Worm (Caenorhabditis elegans) whole organism, young adult: Measurements from ENCODE around the gene tsr-1.
A peak's percentile ranks its signal among the peaks of the same experiment; 100 is the strongest.

ENCODE experiments used
- B0035.1 ChIP-seq: sonication (generic microtip); optimal IDR thresholded peaks from 2 replicates; lab custom pipeline; 2016; ENCODE audit warnings: missing genetic modification characterization, mild to moderate bottlenecking, missing compliant biosample characterization, missing genotype, missing genetic modification reagents
- B0336.3 ChIP-seq: fragments of 200-800 bp; sonication (Bioruptor generic); IDR thresholded peaks from 2 replicates; pipeline ENCODE4 v1.3.6; 2022; ENCODE audit warnings: missing genetic modification characterization, missing compliant biosample characterization
- C06A6.2 ChIP-seq: fragments of 200-800 bp; sonication (Bioruptor generic); conservative IDR thresholded peaks from 2 replicates; pipeline ENCODE4 v1.3.6; 2022; ENCODE audit warnings: missing genetic modification characterization, missing compliant biosample characterization
- F23B12.7 ChIP-seq: sonication (generic microtip); optimal IDR thresholded peaks from 2 replicates; lab custom pipeline; 2017; ENCODE audit warnings: missing genetic modification characterization, mild to moderate bottlenecking, missing compliant biosample characterization, antibody characterized with exemption, moderate library complexity; ENCODE audit not compliant: insufficient read depth
- F33H1.4 ChIP-seq: fragments of 200-800 bp; sonication (Bioruptor generic); IDR thresholded peaks from 2 replicates; pipeline ENCODE4 v1.3.6; 2022; ENCODE audit warnings: missing genetic modification reagents, missing genetic modification characterization, missing compliant biosample characterization
- F57A8.1 ChIP-seq: fragments of 200-800 bp; sonication (Bioruptor generic); optimal IDR thresholded peaks from 2 replicates; lab custom pipeline; 2018; ENCODE audit warnings: mild to moderate bottlenecking, missing genetic modification characterization, moderate library complexity, missing compliant biosample characterization
- K11D2.4 ChIP-seq: fragments of 200-800 bp; sonication (Bioruptor generic); IDR thresholded peaks from 2 replicates; pipeline ENCODE4 v1.3.6; 2022; ENCODE audit warnings: missing genetic modification reagents, missing genetic modification characterization, missing compliant biosample characterization
- T07F8.4 ChIP-seq: sonication (generic microtip); optimal IDR thresholded peaks from 2 replicates; lab custom pipeline; 2016; ENCODE audit warnings: mild to moderate bottlenecking, missing genetic modification characterization, moderate library complexity, missing compliant biosample characterization
- T26A5.8 ChIP-seq: sonication (generic microtip); optimal IDR thresholded peaks from 2 replicates; lab custom pipeline; 2016; ENCODE audit warnings: missing genetic modification characterization, missing compliant biosample characterization
- Y53F4B.3 ChIP-seq: fragments of 200-800 bp; sonication (Bioruptor generic); IDR thresholded peaks from 2 replicates; pipeline ENCODE4 v1.3.6; 2022; ENCODE audit warnings: missing genetic modification reagents, missing genetic modification characterization, missing compliant biosample characterization
- Y53G8AR.9 ChIP-seq: fragments of 200-800 bp; sonication (Bioruptor generic); conservative IDR thresholded peaks from 2 replicates; pipeline ENCODE4 v1.3.6; 2022; ENCODE audit warnings: missing genetic modification reagents, missing genetic modification characterization, missing compliant biosample characterization
- Y67H2A.10 ChIP-seq: fragments of 200-800 bp; sonication (Bioruptor generic); conservative IDR thresholded peaks from 2 replicates; pipeline ENCODE4 v1.3.6; 2022; ENCODE audit warnings: missing genetic modification reagents, missing genetic modification characterization, missing compliant biosample characterization
- Y79H2A.3 ChIP-seq: fragments of 200-800 bp; sonication (Bioruptor generic); conservative IDR thresholded peaks from 2 replicates; pipeline ENCODE4 v1.3.6; 2022; ENCODE audit warnings: missing genetic modification reagents, missing genetic modification characterization, missing compliant biosample characterization
- akir-1 ChIP-seq: fragments of 200-800 bp; sonication (Bioruptor generic); optimal IDR thresholded peaks from 2 replicates; lab custom pipeline; 2018; ENCODE audit warnings: mild to moderate bottlenecking, missing genetic modification characterization, moderate library complexity, missing compliant biosample characterization
- atf-7 ChIP-seq: sonication (generic microtip); optimal IDR thresholded peaks from 2 replicates; lab custom pipeline; 2017; ENCODE audit warnings: mild to moderate bottlenecking, missing genetic modification characterization, missing compliant biosample characterization
- athp-1 ChIP-seq: sonication (generic microtip); optimal IDR thresholded peaks from 2 replicates; lab custom pipeline; 2017; ENCODE audit warnings: mild to moderate bottlenecking, missing genetic modification characterization, missing compliant biosample characterization
- attf-3 ChIP-seq: fragments of 200-800 bp; sonication (Bioruptor generic); conservative IDR thresholded peaks from 2 replicates; pipeline ENCODE4 v1.3.6; 2022; ENCODE audit warnings: missing genetic modification reagents, missing genetic modification characterization, missing compliant biosample characterization
- attf-5 ChIP-seq: fragments of 200-800 bp; sonication (Bioruptor generic); optimal IDR thresholded peaks from 2 replicates; lab custom pipeline; 2018; ENCODE audit warnings: mild to moderate bottlenecking, missing genetic modification characterization, missing compliant biosample characterization
- cebp-2 ChIP-seq: fragments of 200-800 bp; sonication (Bioruptor generic); IDR thresholded peaks from 2 replicates; pipeline ENCODE4 v1.3.6; 2022; ENCODE audit warnings: missing genetic modification characterization, missing compliant biosample characterization
- ceh-27 ChIP-seq: fragments of 200-800 bp; sonication (Bioruptor generic); optimal IDR thresholded peaks from 2 replicates; lab custom pipeline; 2018; ENCODE audit warnings: mild to moderate bottlenecking, missing genetic modification characterization, moderate library complexity, missing compliant biosample characterization
- ceh-58 ChIP-seq: fragments of 200-800 bp; sonication (Bioruptor generic); IDR thresholded peaks from 2 replicates; pipeline ENCODE4 v1.3.6; 2022; ENCODE audit warnings: missing genetic modification characterization, missing compliant biosample characterization
- dox-1 ChIP-seq: fragments of 200-800 bp; sonication (Bioruptor generic); IDR thresholded peaks from 2 replicates; pipeline ENCODE4 v1.3.6; 2022; ENCODE audit warnings: missing genetic modification reagents, missing genetic modification characterization, missing compliant biosample characterization
- dpl-1 ChIP-seq: fragments of 150-350 bp; optimal IDR thresholded peaks from 2 replicates; lab custom pipeline; 2014; ENCODE audit warnings: missing biosample characterization, missing genetic modification reagents, missing genetic modification characterization
- egl-44 ChIP-seq: fragments of 200-800 bp; sonication (Bioruptor generic); IDR thresholded peaks from 2 replicates; pipeline ENCODE4 v1.3.6; 2022; ENCODE audit warnings: missing genetic modification reagents, missing genetic modification characterization, missing compliant biosample characterization
- egrh-3 ChIP-seq: fragments of 200-800 bp; sonication (Bioruptor generic); IDR thresholded peaks from 2 replicates; pipeline ENCODE4 v1.3.6; 2022; ENCODE audit warnings: missing genetic modification reagents, missing genetic modification characterization, missing compliant biosample characterization
- ekl-4 ChIP-seq: fragments of 200-800 bp; sonication (Bioruptor generic); IDR thresholded peaks from 2 replicates; pipeline ENCODE4 v1.3.6; 2022; ENCODE audit warnings: missing genetic modification reagents, missing genetic modification characterization, missing compliant biosample characterization
- him-1 ChIP-seq: sonication (generic microtip); optimal IDR thresholded peaks from 2 replicates; lab custom pipeline; 2016; ENCODE audit warnings: missing genotype, missing genetic modification reagents, missing genetic modification characterization, missing compliant biosample characterization
- hmg-1.2 ChIP-seq: fragments of 200-800 bp; sonication (Bioruptor generic); IDR thresholded peaks from 2 replicates; pipeline ENCODE4 v1.3.6; 2022; ENCODE audit warnings: missing genetic modification reagents, missing genetic modification characterization, missing compliant biosample characterization
- lin-35 ChIP-seq, 3 experiments: fragments of 150-350 bp in 2 of 3; sonication (generic microtip) in 1 of 3; optimal IDR thresholded peaks; 2 replicates each; lab custom pipeline; 2014 to 2018; ENCODE audit warnings: missing biosample characterization in 3 of 3, missing genetic modification characterization in 3 of 3, missing genetic modification reagents in 3 of 3
- lir-1 ChIP-seq: fragments of 200-800 bp; sonication (Bioruptor generic); conservative IDR thresholded peaks from 2 replicates; pipeline ENCODE4 v1.3.6; 2022; ENCODE audit warnings: missing genetic modification reagents, missing genetic modification characterization, missing compliant biosample characterization
- madf-3 ChIP-seq: fragments of 200-800 bp; sonication (Bioruptor generic); IDR thresholded peaks from 2 replicates; pipeline ENCODE4 v1.3.6; 2022; ENCODE audit warnings: missing genetic modification reagents, missing genetic modification characterization, missing compliant biosample characterization
- mel-28 ChIP-seq: sonication (generic microtip); optimal IDR thresholded peaks from 2 replicates; lab custom pipeline; 2016; ENCODE audit warnings: borderline replicate concordance, mild to moderate bottlenecking, missing genetic modification characterization, missing compliant biosample characterization
- mxl-1 ChIP-seq: sonication (generic microtip); optimal IDR thresholded peaks from 2 replicates; lab custom pipeline; 2016; ENCODE audit warnings: missing genetic modification characterization, missing compliant biosample characterization
- nfya-1 ChIP-seq: sonication (generic microtip); optimal IDR thresholded peaks from 2 replicates; lab custom pipeline; 2017; ENCODE audit warnings: antibody characterized with exemption, missing compliant biosample characterization, missing genetic modification characterization, borderline replicate concordance; ENCODE audit not compliant: insufficient read depth
- nfya-2 ChIP-seq: fragments of 200-800 bp; sonication (Bioruptor generic); IDR thresholded peaks from 2 replicates; pipeline ENCODE4 v1.3.6; 2022; ENCODE audit warnings: missing genetic modification reagents, missing genetic modification characterization, missing compliant biosample characterization
- nfyb-1 ChIP-seq: fragments of 200-800 bp; sonication (Bioruptor generic); IDR thresholded peaks from 2 replicates; pipeline ENCODE4 v1.3.6; 2022; ENCODE audit warnings: missing genetic modification reagents, missing genetic modification characterization, missing compliant biosample characterization
- nhr-120 ChIP-seq: fragments of 200-800 bp; sonication (Bioruptor generic); IDR thresholded peaks from 2 replicates; pipeline ENCODE4 v1.3.6; 2022; ENCODE audit warnings: missing genetic modification characterization, missing compliant biosample characterization
- nhr-27 ChIP-seq: fragments of 200-800 bp; sonication (Bioruptor generic); optimal IDR thresholded peaks from 2 replicates; lab custom pipeline; 2018; ENCODE audit warnings: mild to moderate bottlenecking, missing genetic modification characterization, moderate library complexity, missing compliant biosample characterization
- nhr-80 ChIP-seq: sonication (generic microtip); optimal IDR thresholded peaks from 2 replicates; lab custom pipeline; 2016; ENCODE audit warnings: missing genetic modification characterization, missing compliant biosample characterization
- pha-4 ChIP-seq: fragments of 150-350 bp; sonication (generic microtip); optimal IDR thresholded peaks from 2 replicates; lab custom pipeline; 2014; ENCODE audit warnings: missing biosample characterization, missing genetic modification reagents, missing genetic modification characterization
- rcor-1 ChIP-seq: fragments of 200-800 bp; sonication (Bioruptor generic); IDR thresholded peaks from 2 replicates; pipeline ENCODE4 v1.3.6; 2022; ENCODE audit warnings: missing genetic modification reagents, missing genetic modification characterization, missing compliant biosample characterization
- rec-8 ChIP-seq, 2 experiments: sonication (generic microtip); optimal IDR thresholded peaks; 2 replicates each; lab custom pipeline; 2016; ENCODE audit warnings: mild to moderate bottlenecking in 2 of 2, missing genetic modification characterization in 2 of 2, missing genetic modification reagents in 2 of 2, missing genotype in 2 of 2, missing biosample characterization in 1 of 2, missing compliant biosample characterization in 1 of 2, moderate library complexity in 1 of 2
- snpc-1.3 ChIP-seq: sonication (generic microtip); optimal IDR thresholded peaks from 2 replicates; lab custom pipeline; 2017; ENCODE audit warnings: missing genetic modification characterization, mild to moderate bottlenecking, missing compliant biosample characterization, antibody characterized with exemption, moderate library complexity, missing genotype, missing genetic modification reagents; ENCODE audit not compliant: insufficient read depth
- xnd-1 ChIP-seq: sonication (generic microtip); optimal IDR thresholded peaks from 2 replicates; lab custom pipeline; 2016; ENCODE audit warnings: missing genotype, missing genetic modification reagents, missing genetic modification characterization, missing compliant biosample characterization
- ztf-22 ChIP-seq: fragments of 200-800 bp; sonication (Bioruptor generic); optimal IDR thresholded peaks from 2 replicates; lab custom pipeline; 2018; ENCODE audit warnings: mild to moderate bottlenecking, missing genetic modification characterization, moderate library complexity, missing compliant biosample characterization
- ztf-28 ChIP-seq: fragments of 200-800 bp; sonication (Bioruptor generic); IDR thresholded peaks from 2 replicates; pipeline ENCODE4 v1.3.6; 2022; ENCODE audit warnings: missing genetic modification reagents, missing genetic modification characterization, missing compliant biosample characterization
- ztf-3 ChIP-seq: fragments of 200-800 bp; sonication (Bioruptor generic); optimal IDR thresholded peaks from 2 replicates; lab custom pipeline; 2018; ENCODE audit warnings: mild to moderate bottlenecking, missing genetic modification characterization, missing compliant biosample characterization

Gene tsr-1

DNA sequence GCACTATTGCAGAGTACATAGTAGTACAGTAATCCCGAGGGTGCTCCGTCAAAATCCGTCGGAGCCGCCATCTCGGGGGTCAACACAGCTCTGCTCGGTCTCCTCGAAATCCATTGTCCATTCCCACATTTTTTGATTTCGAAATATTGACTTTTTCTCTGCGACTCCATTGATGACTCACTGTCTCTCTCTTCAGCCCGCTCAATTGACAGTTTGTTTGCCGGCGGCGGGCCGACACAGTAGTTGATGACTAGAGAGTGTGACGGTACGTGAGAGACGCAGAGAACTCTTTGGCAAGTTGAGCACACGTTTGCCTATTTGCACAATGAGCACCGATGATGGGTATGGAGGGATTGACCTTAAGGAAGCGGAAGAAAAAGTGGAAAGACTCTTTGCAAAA lies 18.3 kb downstream of the tsr-1 start (continued):
- no peak for TF ChIP-seq egrh-3 (GFP tag; lab: Robert Waterston, UW)
- no peak for TF ChIP-seq T07F8.4 (tag; lab: Kevin White, UChicago)
- no peak for TF ChIP-seq pha-4 (tag; lab: Kevin White, UChicago)
- TF ChIP-seq snpc-1.3 (tag; lab: Kevin White, UChicago): no peak
- no peak for TF ChIP-seq cebp-2 (GFP tag; lab: Robert Waterston, UW)
- TF ChIP-seq ztf-28 (GFP tag; lab: Robert Waterston, UW): no peak
- TF ChIP-seq athp-1: no peak
- no peak for TF ChIP-seq nhr-120 (GFP tag; lab: Robert Waterston, UW)
- no peak for TF ChIP-seq F33H1.4 (GFP tag; lab: Robert Waterston, UW)
- TF ChIP-seq hmg-1.2 (GFP tag; lab: Robert Waterston, UW): peak; percentile 76
- no peak for TF ChIP-seq rec-8 (tag; optimal IDR thresholded peaks at IDR 0.05; lab: Kevin White, UChicago)
- peak; percentile 57; the same call in 1 of the 2 replicates for TF ChIP-seq dox-1 (GFP tag; lab: Robert Waterston, UW)
- no peak for TF ChIP-seq dpl-1 (GFP tag; lab: Kevin White, UChicago)
- TF ChIP-seq K11D2.4 (GFP tag; lab: Robert Waterston, UW): no peak
- TF ChIP-seq ceh-58 (GFP tag; lab: Robert Waterston, UW): no peak
- no peak for TF ChIP-seq him-1 (tag; lab: Kevin White, UChicago)
- TF ChIP-seq F23B12.7 (tag; lab: Kevin White, UChicago): no peak
- no peak for TF ChIP-seq ekl-4 (GFP tag; lab: Robert Waterston, UW)

ce11 chrII:2452492-2452891 lies 20.7 kb downstream of the tsr-1 start:
- no peak for TF ChIP-seq attf-3 (GFP tag; lab: Robert Waterston, UW)
- 0 out of 2 replicates have a peak, but pooled peaks have one; percentile 9 for TF ChIP-seq egl-44
- no peak for TF ChIP-seq Y79H2A.3 (GFP tag; lab: Robert Waterston, UW)
- TF ChIP-seq ztf-22 (GFP tag; lab: Kevin White, UChicago): no peak
- no peak for TF ChIP-seq nfya-2 (GFP tag; lab: Robert Waterston, UW)
- no peak for TF ChIP-seq T26A5.8 (tag; lab: Kevin White, UChicago)
- no peak for TF ChIP-seq nfya-1 (tag; lab: Kevin White, UChicago)
- TF ChIP-seq nhr-27 (tag; lab: Kevin White, UChicago): no peak
- no peak for TF ChIP-seq ztf-28 (GFP tag; lab: Robert Waterston, UW)
- TF ChIP-seq madf-3: 0 out of 2 replicates have a peak, but pooled peaks have one; percentile 34
- TF ChIP-seq lir-1 (GFP tag; lab: Robert Waterston, UW): no peak
- no peak for TF ChIP-seq Y53F4B.3
- no peak for TF ChIP-seq xnd-1 (tag; lab: Kevin White, UChicago)
- no peak for TF ChIP-seq F33H1.4 (GFP tag; lab: Robert Waterston, UW)
- no peak for TF ChIP-seq ztf-3 (GFP tag; lab: Kevin White, UChicago)
- no peak for TF ChIP-seq mel-28 (tag; lab: Kevin White, UChicago)
- no peak for TF ChIP-seq lin-35 (GFP tag; optimal IDR thresholded peaks at IDR 0.05; lab: Kevin White, UChicago)
- TF ChIP-seq Y53G8AR.9: no peak
- no peak for TF ChIP-seq mxl-1 (tag; lab: Kevin White, UChicago)
- no peak for TF ChIP-seq C06A6.2 (GFP tag; lab: Robert Waterston, UW)
- peak; percentile 71 for TF ChIP-seq nhr-80 (tag; lab: Kevin White, UChicago)
- no peak for TF ChIP-seq ceh-27 (GFP tag; lab: Kevin White, UChicago)
- no peak for TF ChIP-seq Y67H2A.10 (GFP tag; lab: Robert Waterston, UW)
- no peak for TF ChIP-seq akir-1 (GFP tag; lab: Kevin White, UChicago)
- peak; percentile 61 for TF ChIP-seq nfyb-1
- no peak for TF ChIP-seq F57A8.1
- TF ChIP-seq atf-7 (tag; lab: Kevin White, UChicago): no peak
- no peak for TF ChIP-seq B0035.1 (tag; lab: Kevin White, UChicago)
- TF ChIP-seq rcor-1: no peak
- peak; percentile 9 for TF ChIP-seq attf-5
- peak; percentile 19; the same call in 1 of the 2 replicates for TF ChIP-seq B0336.3 (GFP tag; lab: Robert Waterston, UW)
